Worm (Caenorhabditis elegans): Measurements from ENCODE around the gene srd-13.

Gene srd-13

DNA sequence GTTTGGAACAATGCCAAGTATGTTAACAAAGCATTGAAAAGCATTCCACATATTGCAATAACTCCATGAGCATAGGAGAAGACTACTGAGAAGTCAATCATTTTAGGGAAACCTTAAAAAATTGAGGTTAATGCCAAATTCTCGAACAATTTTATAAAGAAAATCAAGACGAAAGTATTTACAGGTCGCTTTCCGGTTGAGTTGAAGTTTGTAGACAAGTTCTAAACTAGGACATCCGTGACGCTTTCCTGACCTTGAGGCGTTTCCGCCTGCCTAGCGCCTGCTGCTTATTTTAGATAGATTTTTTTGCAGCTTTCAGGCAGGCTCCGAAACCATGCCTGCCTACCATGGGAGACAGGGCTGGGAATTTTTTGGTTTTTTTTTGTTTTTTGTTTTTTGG is at the start of gene srd-13:
TSS of gene srd-13 (minus strand) at position 101 of the 400 bp plus-strand sequence.
- TF ChIP-seq ama-1 (optimal IDR thresholded peaks at IDR 0.05) (no peak), mab-9 (GFP tag; IDR thresholded peaks at IDR 0.05) (no peak), ces-1 (GFP tag; optimal IDR thresholded peaks at IDR 0.05) (no peak), elt-2 (tag; optimal IDR thresholded peaks at IDR 0.05) (no peak), ztf-4 (tag; optimal IDR thresholded peaks at IDR 0.05) (no peak), C04F5.9 (tag; optimal IDR thresholded peaks at IDR 0.05) (no peak)

DNA sequence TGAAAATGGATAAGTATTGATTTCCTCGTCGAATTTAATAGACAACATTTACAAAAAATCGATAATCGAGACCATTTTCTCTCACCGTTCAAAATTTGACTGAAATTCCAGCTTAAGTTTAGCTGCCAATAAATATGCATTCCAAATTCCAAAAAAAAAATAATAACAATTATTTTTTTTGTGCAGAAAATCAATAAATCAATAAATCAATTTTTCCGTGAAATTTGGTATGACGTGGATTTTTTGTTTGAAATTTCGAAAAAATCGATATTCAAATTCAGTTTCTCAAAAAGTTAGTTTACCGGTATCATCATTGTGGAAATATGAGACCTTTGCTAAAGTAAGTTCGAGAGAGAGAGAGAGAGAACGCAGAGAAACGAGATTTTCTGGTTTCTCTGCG is 49.6 kb upstream of the srd-13 start, which contains the start of gene C55C3.3:
TSS of gene C55C3.3 (plus strand) at position 274 of the 400 bp plus-strand sequence.
- TF ChIP-seq hlh-4 (tag; optimal IDR thresholded peaks at IDR 0.05) (no peak), zip-4 (GFP tag; optimal IDR thresholded peaks at IDR 0.05) (no peak), unc-130 (tag; optimal IDR thresholded peaks at IDR 0.05) (no peak), zag-1 (tag; optimal IDR thresholded peaks at IDR 0.05) (no peak), lsy-2 (tag; optimal IDR thresholded peaks at IDR 0.05) (no peak), dpl-1 (GFP tag; optimal IDR thresholded peaks at IDR 0.05) (no peak), ceh-63 (GFP tag; optimal IDR thresholded peaks at IDR 0.05) (no peak), nhr-77 (tag; optimal IDR thresholded peaks at IDR 0.05) (no peak), lin-35 (GFP tag; optimal IDR thresholded peaks at IDR 0.05) (no peak), egl-27 (tag; optimal IDR thresholded peaks at IDR 0.05) (no peak), C16A3.4 (tag; optimal IDR thresholded peaks at IDR 0.05) (no peak), lin-15B (tag; optimal IDR thresholded peaks at IDR 0.05) (no peak), irx-1 (tag; optimal IDR thresholded peaks at IDR 0.05) (no peak), tlp-1 (tag; optimal IDR thresholded peaks at IDR 0.05) (no peak), elt-2 (tag; optimal IDR thresholded peaks at IDR 0.05) (no peak)

DNA sequence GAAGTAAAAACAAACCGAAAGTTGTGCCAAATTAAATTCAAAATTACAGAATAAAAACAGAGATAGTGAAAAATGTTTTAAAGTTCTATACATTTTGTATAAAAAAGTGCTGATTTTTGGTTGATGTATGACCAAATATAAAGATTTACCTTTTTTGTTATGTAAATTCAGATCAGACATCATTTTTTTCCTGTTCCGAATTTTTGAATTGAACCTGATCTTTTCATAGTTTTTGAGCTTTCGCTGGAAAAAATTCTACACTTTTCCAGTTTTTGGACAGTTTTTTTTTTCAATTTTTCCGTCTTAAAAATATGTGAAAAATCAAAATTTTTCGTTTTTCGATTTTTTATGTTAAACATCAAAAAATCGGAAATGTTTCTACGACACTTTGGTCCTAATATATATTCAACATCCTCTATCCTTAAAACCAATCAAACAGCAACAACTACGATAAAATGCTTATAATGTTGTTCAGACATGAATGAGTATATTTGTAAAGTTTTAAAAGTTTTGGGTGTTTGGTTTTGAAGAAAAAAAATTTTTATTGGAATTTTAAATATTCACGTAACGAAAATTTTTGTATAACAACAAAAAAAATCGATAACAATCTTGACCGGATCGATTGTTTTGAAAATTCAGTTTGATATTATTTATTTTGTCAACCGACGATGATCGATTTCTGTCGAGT is 47.2 kb upstream of the srd-13 start, which contains the start of the genes C55C3.7 and C55C3.6:
TSS of gene C55C3.7 (minus strand) at position 101 of the 688 bp plus-strand sequence.
TSS of gene C55C3.6 (plus strand) at position 638 of the 688 bp plus-strand sequence.
- TF ChIP-seq sptf-1 (tag; optimal IDR thresholded peaks at IDR 0.05) (no peak), ets-5 (GFP tag; IDR thresholded peaks at IDR 0.05) (no peak), nhr-28 (tag; optimal IDR thresholded peaks at IDR 0.05) (no peak), unc-62 (GFP tag; optimal IDR thresholded peaks at IDR 0.05) (no peak), ces-1 (GFP tag; optimal IDR thresholded peaks at IDR 0.05) (no peak), F16B12.6 (tag; optimal IDR thresholded peaks at IDR 0.05) (no peak), nhr-12 (tag; optimal IDR thresholded peaks at IDR 0.05) (no peak), jun-1 (tag; optimal IDR thresholded peaks at IDR 0.05) (no peak), nhr-76 (tag; optimal IDR thresholded peaks at IDR 0.05) (no peak), blmp-1 (tag; optimal IDR thresholded peaks at IDR 0.05) (no peak), mef-2 (tag; optimal IDR thresholded peaks at IDR 0.05) (no peak), fos-1 (tag; optimal IDR thresholded peaks at IDR 0.05) (no peak), pqm-1 (tag; optimal IDR thresholded peaks at IDR 0.05) (no peak), lin-13 (GFP tag; optimal IDR thresholded peaks at IDR 0.05) (no peak), grh-1 (GFP tag; IDR thresholded peaks at IDR 0.05) (no peak), snpc-4 (tag; optimal IDR thresholded peaks at IDR 0.05) (no peak), fkh-4 (tag; optimal IDR thresholded peaks at IDR 0.05; ENCODE audit: borderline replicate concordance) (no peak), mab-9 (GFP tag; IDR thresholded peaks at IDR 0.05) (no peak), fkh-10 (GFP tag; optimal IDR thresholded peaks at IDR 0.05) (no peak), egl-13 (tag; optimal IDR thresholded peaks at IDR 0.05) (no peak)

DNA sequence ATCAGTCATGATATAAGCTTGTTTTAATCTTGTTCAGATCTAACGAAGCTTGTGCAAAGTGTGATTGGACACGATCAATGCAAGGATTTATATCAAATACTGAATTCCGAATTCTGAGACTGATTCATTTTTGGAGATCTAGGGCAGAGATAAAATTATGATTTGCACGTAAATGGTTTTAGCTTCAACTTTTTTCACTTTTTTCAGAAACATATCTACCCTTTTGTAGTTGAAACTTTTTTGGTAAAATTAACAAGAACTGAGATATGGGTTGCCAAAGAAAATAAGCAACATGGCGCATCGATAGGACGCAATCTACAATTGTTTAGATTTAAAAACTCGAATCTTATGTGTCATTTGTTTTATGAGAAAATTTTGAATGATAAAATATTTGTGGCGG is 42.6 kb upstream of the srd-13 start, which contains the start of gene C55C3.4:
TSS of gene C55C3.4 (minus strand) at position 101 of the 400 bp plus-strand sequence.
- TF ChIP-seq egl-13 (tag; optimal IDR thresholded peaks at IDR 0.05) = no peak
- TF ChIP-seq nhr-90 (tag; optimal IDR thresholded peaks at IDR 0.05; ENCODE audit: poor library complexity) = no peak
- no peak for TF ChIP-seq mdl-1 (tag; optimal IDR thresholded peaks at IDR 0.05)
- TF ChIP-seq xbp-1 (tag; optimal IDR thresholded peaks at IDR 0.05) = no peak
- no peak for TF ChIP-seq mef-2 (tag; optimal IDR thresholded peaks at IDR 0.05)
- TF ChIP-seq tbx-2 (tag; optimal IDR thresholded peaks at IDR 0.05) = no peak
- TF ChIP-seq isw-1 (GFP tag; IDR thresholded peaks at IDR 0.05) = no peak
- TF ChIP-seq lin-13 (GFP tag; optimal IDR thresholded peaks at IDR 0.05) = no peak
- TF ChIP-seq aha-1 (tag; optimal IDR thresholded peaks at IDR 0.05) = no peak
- no peak for TF ChIP-seq egl-27 (tag; optimal IDR thresholded peaks at IDR 0.05)
- TF ChIP-seq ceh-63 (GFP tag; optimal IDR thresholded peaks at IDR 0.05) = no peak
- no peak for TF ChIP-seq lin-35 (GFP tag; optimal IDR thresholded peaks at IDR 0.05)
- no peak for TF ChIP-seq lir-3 (tag; optimal IDR thresholded peaks at IDR 0.05; ENCODE audit: poor library complexity)
- no peak for TF ChIP-seq nhr-19 (GFP tag; conservative IDR thresholded peaks at IDR 0.05)
- no peak for TF ChIP-seq blmp-1 (tag; optimal IDR thresholded peaks at IDR 0.05)

Data from whole organism, L1 larva.